Worm (Caenorhabditis elegans) whole organism, L2 larva: ENCODE results near the gene smex-2.

Experiments used
- C34F6.9 ChIP-seq: fragments of 150-350 bp; optimal IDR thresholded peaks from 2 replicates; lab custom pipeline; 2014; ENCODE audit warnings: missing biosample characterization, missing genetic modification characterization
- R02D3.7 ChIP-seq: fragments of 150-350 bp; optimal IDR thresholded peaks from 2 replicates; lab custom pipeline; 2014; ENCODE audit warnings: missing biosample characterization, missing genetic modification characterization
- Y55F3AM.14 ChIP-seq: fragments of 200-800 bp; sonication (Bioruptor generic); optimal IDR thresholded peaks from 2 replicates; lab custom pipeline; 2018; ENCODE audit warnings: mild to moderate bottlenecking, missing genetic modification characterization, missing compliant biosample characterization
- ZK546.5 ChIP-seq: sonication (generic microtip); optimal IDR thresholded peaks from 2 replicates; lab custom pipeline; 2017; ENCODE audit warnings: missing biosample characterization, missing genetic modification characterization
- alr-1 ChIP-seq: fragments of 150-350 bp; optimal IDR thresholded peaks from 2 replicates; lab custom pipeline; 2014; ENCODE audit warnings: missing biosample characterization, missing genetic modification characterization
- aly-2 ChIP-seq: fragments of 150-350 bp; optimal IDR thresholded peaks from 2 replicates; lab custom pipeline; 2014; ENCODE audit warnings: missing biosample characterization, missing genetic modification characterization
- ama-1 ChIP-seq: fragments of 150-350 bp; optimal IDR thresholded peaks from 2 replicates; lab custom pipeline; 2018; ENCODE audit warnings: inconsistent platforms
- blmp-1 ChIP-seq: sonication (generic microtip); optimal IDR thresholded peaks from 2 replicates; lab custom pipeline; 2017; ENCODE audit warnings: missing genetic modification characterization, mild to moderate bottlenecking, missing compliant biosample characterization, antibody characterized with exemption, moderate library complexity; ENCODE audit not compliant: insufficient read depth
- ceh-16 ChIP-seq: fragments of 150-350 bp; optimal IDR thresholded peaks from 2 replicates; lab custom pipeline; 2014; ENCODE audit warnings: missing biosample characterization, missing genetic modification characterization
- crh-2 ChIP-seq: sonication (generic microtip); optimal IDR thresholded peaks from 2 replicates; lab custom pipeline; 2017; ENCODE audit warnings: missing biosample characterization, missing genetic modification characterization
- dmd-4 ChIP-seq: sonication (generic microtip); optimal IDR thresholded peaks from 2 replicates; lab custom pipeline; 2017; ENCODE audit warnings: missing biosample characterization, missing genetic modification characterization
- egl-27 ChIP-seq: sonication (generic microtip); optimal IDR thresholded peaks from 3 replicates; lab custom pipeline; 2017; ENCODE audit warnings: missing biosample characterization, missing genetic modification reagents, missing genetic modification characterization
- elt-1 ChIP-seq: fragments of 150-350 bp; optimal IDR thresholded peaks from 2 replicates; lab custom pipeline; 2014; ENCODE audit warnings: missing biosample characterization, missing genetic modification characterization
- fos-1 ChIP-seq: fragments of 150-350 bp; optimal IDR thresholded peaks from 2 replicates; lab custom pipeline; 2014; ENCODE audit warnings: missing biosample characterization, missing genetic modification characterization
- gmeb-1 ChIP-seq: fragments of 150-350 bp; optimal IDR thresholded peaks from 2 replicates; lab custom pipeline; 2014; ENCODE audit warnings: missing biosample characterization, missing genetic modification characterization
- lin-11 ChIP-seq: fragments of 150-350 bp; sonication (generic microtip); optimal IDR thresholded peaks from 2 replicates; lab custom pipeline; 2014; ENCODE audit warnings: missing biosample characterization, missing genetic modification characterization, inconsistent platforms, mixed read lengths
- lin-13 ChIP-seq: fragments of 150-350 bp; optimal IDR thresholded peaks from 2 replicates; lab custom pipeline; 2014; ENCODE audit warnings: missing biosample characterization, missing genetic modification reagents, missing genetic modification characterization
- lin-39 ChIP-seq: fragments of 150-350 bp; optimal IDR thresholded peaks from 2 replicates; lab custom pipeline; 2014; ENCODE audit warnings: missing biosample characterization, missing genetic modification reagents, missing genetic modification characterization
- lsy-2 ChIP-seq, 2 experiments: fragments of 150-350 bp in 1 of 2; sonication (generic microtip) in 1 of 2; optimal IDR thresholded peaks; 2 replicates each; lab custom pipeline; 2014 to 2017; ENCODE audit warnings: missing biosample characterization in 2 of 2, missing genetic modification characterization in 2 of 2
- mab-5 ChIP-seq: fragments of 150-350 bp; optimal IDR thresholded peaks from 2 replicates; lab custom pipeline; 2014; ENCODE audit warnings: missing biosample characterization, missing genetic modification characterization
- mbf-1 ChIP-seq: sonication (generic microtip); optimal IDR thresholded peaks from 2 replicates; lab custom pipeline; 2017; ENCODE audit warnings: missing biosample characterization, missing genetic modification characterization
- mdl-1 ChIP-seq, 2 experiments: fragments of 150-350 bp in 1 of 2; sonication (generic microtip) in 1 of 2; optimal IDR thresholded peaks; 2 replicates each; lab custom pipeline; 2017; ENCODE audit warnings: missing biosample characterization in 2 of 2, missing genetic modification characterization in 2 of 2
- nhr-10 ChIP-seq: sonication (generic microtip); optimal IDR thresholded peaks from 2 replicates; lab custom pipeline; 2017; ENCODE audit warnings: missing biosample characterization, missing genetic modification characterization
- nhr-11 ChIP-seq: fragments of 150-350 bp; optimal IDR thresholded peaks from 2 replicates; lab custom pipeline; 2014; ENCODE audit warnings: missing biosample characterization, missing genetic modification characterization
- nhr-12 ChIP-seq: fragments of 150-350 bp; optimal IDR thresholded peaks from 2 replicates; lab custom pipeline; 2014; ENCODE audit warnings: missing biosample characterization, missing genetic modification characterization
- nhr-129 ChIP-seq: fragments of 150-350 bp; optimal IDR thresholded peaks from 2 replicates; lab custom pipeline; 2014; ENCODE audit warnings: missing biosample characterization, missing genetic modification characterization
- nhr-21 ChIP-seq: fragments of 150-350 bp; optimal IDR thresholded peaks from 2 replicates; lab custom pipeline; 2014; ENCODE audit warnings: missing biosample characterization, missing genetic modification characterization
- nhr-23 ChIP-seq: fragments of 150-350 bp; optimal IDR thresholded peaks from 2 replicates; lab custom pipeline; 2014; ENCODE audit warnings: missing biosample characterization, missing genetic modification reagents, missing genetic modification characterization
- nhr-237 ChIP-seq: fragments of 150-350 bp; optimal IDR thresholded peaks from 2 replicates; lab custom pipeline; 2014; ENCODE audit warnings: missing biosample characterization, missing genetic modification characterization
- nhr-6 ChIP-seq: fragments of 150-350 bp; optimal IDR thresholded peaks from 2 replicates; lab custom pipeline; 2014; ENCODE audit warnings: missing biosample characterization, missing genetic modification characterization
- sem-4 ChIP-seq: fragments of 150-350 bp; optimal IDR thresholded peaks from 2 replicates; lab custom pipeline; 2014; ENCODE audit warnings: missing biosample characterization, missing genetic modification reagents, missing genetic modification characterization
- skn-1 ChIP-seq: sonication (generic microtip); optimal IDR thresholded peaks from 2 replicates; lab custom pipeline; 2017; ENCODE audit warnings: missing biosample characterization, missing genetic modification characterization
- sma-9 ChIP-seq, 2 experiments: fragments of 150-350 bp in 1 of 2; sonication (generic microtip) in 1 of 2; optimal IDR thresholded peaks; 2 replicates each; lab custom pipeline; 2014 to 2016; ENCODE audit warnings: missing genetic modification characterization in 2 of 2, mild to moderate bottlenecking in 1 of 2, missing biosample characterization in 1 of 2, missing compliant biosample characterization in 1 of 2, missing genetic modification reagents in 1 of 2, moderate library complexity in 1 of 2
- snpc-4 ChIP-seq: fragments of 150-350 bp; optimal IDR thresholded peaks from 2 replicates; lab custom pipeline; 2014; ENCODE audit warnings: missing biosample characterization, missing genetic modification characterization
- unc-39 ChIP-seq: fragments of 150-350 bp; optimal IDR thresholded peaks from 2 replicates; lab custom pipeline; 2014; ENCODE audit warnings: missing biosample characterization, missing genetic modification characterization
- unc-55 ChIP-seq: fragments of 150-350 bp; sonication (generic microtip); optimal IDR thresholded peaks from 3 replicates; lab custom pipeline; 2014; ENCODE audit warnings: missing biosample characterization, missing genetic modification reagents, missing genetic modification characterization
- unc-62 ChIP-seq: fragments of 150-350 bp; optimal IDR thresholded peaks from 2 replicates; lab custom pipeline; 2014; ENCODE audit warnings: missing biosample characterization, missing genetic modification reagents, missing genetic modification characterization
- ztf-4 ChIP-seq: fragments of 150-350 bp; optimal IDR thresholded peaks from 2 replicates; lab custom pipeline; 2014; ENCODE audit warnings: missing biosample characterization, missing genetic modification characterization

Gene smex-2

DNA sequence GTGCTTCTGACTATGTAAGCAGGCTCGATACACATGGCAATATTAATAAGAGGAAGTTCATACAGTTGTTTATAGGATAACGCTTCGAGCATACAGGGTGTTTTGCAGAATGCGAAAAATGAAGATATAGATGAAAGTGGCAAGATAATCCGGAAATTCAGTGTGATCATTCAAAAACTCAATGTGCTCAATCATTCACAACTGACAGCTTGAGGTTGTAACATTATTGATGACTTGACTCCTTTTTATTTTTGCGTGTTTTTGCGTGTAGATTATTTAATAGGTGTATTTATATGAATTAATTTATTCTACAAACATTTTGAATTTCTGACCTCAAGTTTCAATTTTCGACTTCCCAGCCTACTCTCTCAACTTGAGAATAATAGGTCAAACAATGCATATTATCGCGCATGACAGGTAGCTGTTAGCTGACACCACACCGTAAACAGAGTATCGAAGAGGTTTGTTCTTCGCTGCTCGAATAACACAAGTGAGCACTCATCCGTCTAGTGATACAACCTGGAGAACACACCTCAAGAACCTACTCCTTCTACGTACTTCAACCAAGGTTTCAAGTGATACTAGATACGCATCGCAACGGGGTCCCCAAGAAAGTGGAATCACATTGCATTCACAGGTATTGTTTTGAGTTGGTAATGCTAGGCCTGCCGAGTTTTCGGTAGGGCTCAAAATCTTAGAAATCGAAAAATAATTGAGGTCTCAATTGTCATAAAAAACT lies 8.1 kb upstream of the smex-2 start:
- TF ChIP-seq lin-11 (tag; lab: Kevin White, UChicago), result no peak
- TF ChIP-seq mbf-1 (tag; lab: Kevin White, UChicago), result no peak
- no peak for TF ChIP-seq lin-39 (tag; lab: Kevin White, UChicago)
- TF ChIP-seq nhr-12 (tag; lab: Kevin White, UChicago), result no peak
- TF ChIP-seq nhr-237 (tag; lab: Kevin White, UChicago), result no peak
- TF ChIP-seq unc-39 (tag; lab: Kevin White, UChicago), result no peak
- TF ChIP-seq lin-13 (GFP tag; lab: Kevin White, UChicago), result no peak
- TF ChIP-seq fos-1 (tag; lab: Kevin White, UChicago), result no peak
- no peak for TF ChIP-seq ama-1
- TF ChIP-seq skn-1, result no peak
- TF ChIP-seq ZK546.5 (tag; lab: Kevin White, UChicago), result no peak
- no peak for TF ChIP-seq lsy-2 (tag; optimal IDR thresholded peaks at IDR 0.05; lab: Kevin White, UChicago)
- TF ChIP-seq nhr-10 (tag; lab: Kevin White, UChicago), result no peak
- TF ChIP-seq ceh-16, result no peak
- no peak for TF ChIP-seq dmd-4
- no peak for TF ChIP-seq unc-62 (GFP tag; lab: Kevin White, UChicago)
- no peak for TF ChIP-seq crh-2 (tag; lab: Kevin White, UChicago)
- TF ChIP-seq blmp-1 (tag; lab: Kevin White, UChicago), result no peak
- TF ChIP-seq R02D3.7 (tag; lab: Kevin White, UChicago), result no peak
- TF ChIP-seq sem-4 (tag; lab: Kevin White, UChicago), result no peak
- TF ChIP-seq, all 48 proteins: peak for 0

DNA sequence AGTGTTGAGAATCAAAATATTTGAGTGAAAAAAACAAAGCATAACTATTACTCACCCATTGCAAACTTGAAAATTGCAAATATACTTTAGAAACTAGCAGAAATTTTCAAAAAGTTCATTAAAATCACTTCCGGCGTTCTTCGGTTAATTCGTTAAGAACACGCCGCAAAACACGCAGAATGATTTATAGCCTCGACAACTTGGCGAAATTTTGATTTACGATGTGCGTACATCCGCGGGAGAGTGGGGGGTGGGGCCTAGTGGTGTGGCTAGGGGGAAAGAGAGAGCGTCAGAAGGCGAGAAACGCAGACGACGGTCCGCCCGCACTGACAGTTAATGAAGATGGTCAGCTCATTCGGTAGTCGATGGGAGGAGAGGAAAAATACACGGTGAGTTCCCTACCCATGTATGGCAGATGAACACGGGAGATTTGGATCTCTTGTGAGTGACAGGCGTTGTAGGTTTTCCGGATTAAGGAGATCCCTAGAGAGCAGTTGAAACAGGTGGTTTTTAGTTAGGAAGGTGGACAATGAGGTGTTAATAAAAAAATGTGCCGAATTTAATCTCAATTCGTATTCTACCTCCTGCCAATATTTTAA lies 7.0 kb upstream of the smex-2 start, which contains the start of gene igcm-4:
Gene igcm-4 (minus strand): TSS at position 237 of the 599 bp plus-strand sequence.
- TF ChIP-seq nhr-237 (tag; lab: Kevin White, UChicago), result no peak
- TF ChIP-seq ceh-16, result peak; percentile 39
- TF ChIP-seq nhr-6 (tag; lab: Kevin White, UChicago), result no peak
- TF ChIP-seq mab-5 (tag; lab: Kevin White, UChicago), result peak; percentile 96
- peak; percentile 30 for TF ChIP-seq unc-55

DNA sequence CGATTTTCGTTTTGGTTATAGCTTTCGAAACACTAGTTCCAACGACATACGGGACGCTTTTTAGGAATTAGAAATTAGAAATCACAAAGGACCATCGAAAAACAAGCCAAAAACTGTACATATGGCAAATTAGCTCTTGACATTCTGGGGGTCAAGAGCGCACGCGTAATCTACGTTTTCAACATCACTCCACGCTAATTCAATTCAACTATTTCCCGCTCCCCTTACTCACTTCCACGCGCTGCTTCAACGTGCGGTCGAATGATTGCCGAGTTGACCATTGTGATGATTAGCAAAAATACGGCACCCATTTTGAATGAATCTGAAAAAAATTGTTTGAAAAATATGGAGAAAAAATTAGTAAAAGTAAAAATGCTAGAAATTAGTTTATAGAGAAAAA lies 6.3 kb upstream of the smex-2 start:
- TF ChIP-seq nhr-21 (tag; lab: Kevin White, UChicago) (no peak), aly-2 (tag; lab: Kevin White, UChicago) (no peak), lin-39 (tag; lab: Kevin White, UChicago) (no peak), sem-4 (tag; lab: Kevin White, UChicago) (no peak), Y55F3AM.14 (GFP tag; lab: Kevin White, UChicago) (no peak), unc-39 (tag; lab: Kevin White, UChicago) (no peak), unc-62 (GFP tag; lab: Kevin White, UChicago) (no peak), lsy-2 (tag; optimal IDR thresholded peaks at IDR 0.05; lab: Kevin White, UChicago) (no peak), ztf-4 (no peak), snpc-4 (tag; lab: Kevin White, UChicago) (no peak), egl-27 (tag; lab: Kevin White, UChicago) (no peak), mdl-1 (tag; optimal IDR thresholded peaks at IDR 0.05; lab: Kevin White, UChicago) (no peak), lin-11 (tag; lab: Kevin White, UChicago) (no peak), nhr-10 (tag; lab: Kevin White, UChicago) (no peak), nhr-129 (tag; lab: Kevin White, UChicago) (no peak), elt-1 (no peak)
- TF ChIP-seq, all 48 proteins: peak for 0

DNA sequence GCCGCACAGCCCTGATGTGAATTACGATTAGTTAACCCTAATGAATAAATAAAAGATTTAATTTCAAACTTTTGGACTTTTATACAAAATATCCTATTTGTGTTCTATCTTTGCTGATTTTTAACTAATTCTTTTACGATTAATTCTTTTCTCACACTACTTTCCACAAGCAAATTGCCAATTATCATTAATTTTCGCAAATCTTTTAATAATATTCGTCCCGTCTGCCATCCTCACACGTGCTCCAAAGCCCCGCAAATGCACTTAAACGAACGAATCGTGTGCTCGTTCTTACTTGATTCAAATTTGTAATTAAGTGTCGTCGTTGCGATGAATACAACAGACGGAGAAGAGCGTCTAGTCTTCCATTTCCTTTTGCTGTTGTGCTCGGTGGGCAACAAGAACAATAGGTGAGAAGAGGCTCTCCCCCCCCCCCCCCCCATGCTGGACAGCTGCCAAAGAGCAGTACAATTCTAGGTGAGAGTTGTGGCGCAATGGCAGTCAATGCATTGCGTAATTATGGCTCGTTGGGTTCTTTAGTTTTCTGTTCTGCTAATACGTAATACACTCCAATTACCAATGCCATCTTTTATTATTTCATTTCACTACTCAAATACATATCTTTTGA lies 5.4 kb upstream of the smex-2 start:
- TF ChIP-seq lin-13 (GFP tag; lab: Kevin White, UChicago), result no peak
- TF ChIP-seq unc-62 (GFP tag; lab: Kevin White, UChicago), result no peak
- no peak for TF ChIP-seq mdl-1 (tag; optimal IDR thresholded peaks at IDR 0.05; lab: Kevin White, UChicago)
- no peak for TF ChIP-seq nhr-11
- no peak for TF ChIP-seq sma-9 (GFP tag; optimal IDR thresholded peaks at IDR 0.05; lab: Kevin White, UChicago)
- TF ChIP-seq sma-9 (tag; optimal IDR thresholded peaks at IDR 0.05; lab: Kevin White, UChicago), result no peak
- no peak for TF ChIP-seq C34F6.9 (tag; lab: Kevin White, UChicago)
- no peak for TF ChIP-seq dmd-4
- TF ChIP-seq ZK546.5 (tag; lab: Kevin White, UChicago), result no peak
- TF ChIP-seq nhr-23, result no peak
- TF ChIP-seq Y55F3AM.14 (GFP tag; lab: Kevin White, UChicago), result no peak
- TF ChIP-seq unc-55, result no peak
- TF ChIP-seq nhr-129 (tag; lab: Kevin White, UChicago), result no peak
- TF ChIP-seq alr-1 (tag; lab: Kevin White, UChicago), result no peak
- no peak for TF ChIP-seq fos-1 (tag; lab: Kevin White, UChicago)
- no peak for TF ChIP-seq nhr-12 (tag; lab: Kevin White, UChicago)
- TF ChIP-seq ztf-4, result no peak
- TF ChIP-seq gmeb-1 (tag; lab: Kevin White, UChicago), result no peak
- no peak for TF ChIP-seq ama-1
